Fruit fly (Drosophila melanogaster) whole organism, embryonic: ENCODE measurements around the gene CG14110.
A peak's percentile ranks its signal among the peaks of the same experiment; 100 is the strongest.

Experiments used
- Atf3 ChIP-seq: fragments of 200-800 bp; sonication (Bioruptor generic); optimal IDR thresholded peaks from 3 replicates; lab custom pipeline; 2016; ENCODE audit warnings: missing biosample characterization, missing genetic modification characterization
- BEAF-32 ChIP-seq: fragments of 200-800 bp; sonication (Bioruptor generic); optimal IDR thresholded peaks from 3 replicates; lab custom pipeline; 2017; ENCODE audit warnings: missing biosample characterization, missing genetic modification characterization, mild to moderate bottlenecking, moderate library complexity, missing genetic modification reagents
- Bgb ChIP-seq: fragments of 200-800 bp; sonication (Bioruptor generic); IDR thresholded peaks from 2 replicates; pipeline ENCODE4 v1.3.6; 2022; ENCODE audit warnings: missing biosample characterization, missing genetic modification characterization; ENCODE audit not compliant: partially characterized antibody
- CG10147 ChIP-seq: fragments of 200-800 bp; sonication (Bioruptor generic); optimal IDR thresholded peaks from 2 replicates; lab custom pipeline; 2019; ENCODE audit warnings: missing biosample characterization, mild to moderate bottlenecking, missing genetic modification characterization, moderate library complexity
- CG10543 ChIP-seq: fragments of 200-800 bp; sonication (Bioruptor generic); optimal IDR thresholded peaks from 3 replicates; lab custom pipeline; 2017; ENCODE audit warnings: missing biosample characterization, mild to moderate bottlenecking, missing genetic modification characterization, moderate library complexity
- CG11560 ChIP-seq: fragments of 200-800 bp; sonication (Bioruptor generic); IDR thresholded peaks from 3 replicates; pipeline ENCODE4 v1.3.6; 2022; ENCODE audit warnings: missing biosample characterization, missing genetic modification characterization
- CG13123 ChIP-seq: fragments of 200-800 bp; sonication (Bioruptor generic); optimal IDR thresholded peaks from 2 replicates; lab custom pipeline; 2016; ENCODE audit warnings: missing biosample characterization, missing genetic modification characterization
- CG13424 ChIP-seq: fragments of 200-800 bp; sonication (Bioruptor generic); optimal IDR thresholded peaks from 2 replicates; lab custom pipeline; 2019; ENCODE audit warnings: missing biosample characterization, mild to moderate bottlenecking, missing genetic modification characterization, moderate library complexity
- CG13624 ChIP-seq: fragments of 200-800 bp; sonication (Bioruptor generic); optimal IDR thresholded peaks from 2 replicates; lab custom pipeline; 2016; ENCODE audit warnings: missing biosample characterization, missing genetic modification characterization
- CG15514 ChIP-seq: fragments of 200-800 bp; sonication (Bioruptor generic); optimal IDR thresholded peaks from 3 replicates; lab custom pipeline; 2017; ENCODE audit warnings: missing biosample characterization, missing genetic modification characterization, mild to moderate bottlenecking, moderate library complexity, missing genetic modification reagents
- CG17568 ChIP-seq: fragments of 200-800 bp; sonication (Bioruptor generic); optimal IDR thresholded peaks from 2 replicates; lab custom pipeline; 2018; ENCODE audit warnings: missing biosample characterization, mild to moderate bottlenecking, missing genetic modification characterization, moderate library complexity
- CG2116 ChIP-seq: fragments of 200-800 bp; sonication (Bioruptor generic); optimal IDR thresholded peaks from 3 replicates; lab custom pipeline; 2018; ENCODE audit warnings: missing biosample characterization, mild to moderate bottlenecking, missing genetic modification characterization
- CG31441 ChIP-seq: fragments of 200-800 bp; sonication (Bioruptor generic); IDR thresholded peaks from 2 replicates; pipeline ENCODE4 v1.3.6; 2022; ENCODE audit warnings: missing biosample characterization, missing genetic modification characterization
- CG32772 ChIP-seq: fragments of 200-800 bp; sonication (Bioruptor generic); IDR thresholded peaks from 2 replicates; pipeline ENCODE4 v1.3.6; 2022; ENCODE audit warnings: missing biosample characterization, missing genetic modification characterization
- CG34224 ChIP-seq: fragments of 200-800 bp; sonication (Bioruptor generic); IDR thresholded peaks from 3 replicates; pipeline ENCODE4 v1.3.6; 2022; ENCODE audit warnings: missing biosample characterization, missing genetic modification characterization; ENCODE audit not compliant: partially characterized antibody
- CG4282 ChIP-seq: fragments of 200-800 bp; sonication (Bioruptor generic); optimal IDR thresholded peaks from 2 replicates; lab custom pipeline; 2016; ENCODE audit warnings: missing biosample characterization, missing genetic modification characterization
- CG4707 ChIP-seq: fragments of 200-800 bp; sonication (Bioruptor generic); optimal IDR thresholded peaks from 2 replicates; lab custom pipeline; 2018; ENCODE audit warnings: missing biosample characterization, mild to moderate bottlenecking, missing genetic modification characterization, moderate library complexity
- CG4730 ChIP-seq: fragments of 200-800 bp; sonication (Bioruptor generic); IDR thresholded peaks from 2 replicates; pipeline ENCODE4 v1.3.6; 2022; ENCODE audit warnings: missing biosample characterization, missing genetic modification characterization
- CG6689 ChIP-seq: fragments of 200-800 bp; sonication (Bioruptor generic); IDR thresholded peaks from 2 replicates; pipeline ENCODE4 v1.3.6; 2022; ENCODE audit warnings: missing biosample characterization, missing genetic modification characterization
- CG6791 ChIP-seq: fragments of 200-800 bp; sonication (Bioruptor generic); IDR thresholded peaks from 3 replicates; pipeline ENCODE4 v1.3.6; 2022; ENCODE audit warnings: missing biosample characterization, missing genetic modification characterization; ENCODE audit not compliant: partially characterized antibody
- CG7271 ChIP-seq: fragments of 200-800 bp; sonication (Bioruptor generic); optimal IDR thresholded peaks from 2 replicates; lab custom pipeline; 2018; ENCODE audit warnings: missing biosample characterization, mild to moderate bottlenecking, missing genetic modification characterization, moderate library complexity
- CG9215 ChIP-seq: fragments of 200-800 bp; sonication (Bioruptor generic); IDR thresholded peaks from 2 replicates; pipeline ENCODE4 v1.3.6; 2022; ENCODE audit warnings: missing biosample characterization, missing genetic modification characterization
- CG9437 ChIP-seq: fragments of 200-800 bp; sonication (Bioruptor generic); optimal IDR thresholded peaks from 2 replicates; lab custom pipeline; 2018; ENCODE audit warnings: missing biosample characterization, mild to moderate bottlenecking, missing genetic modification characterization
- Chrac-16 ChIP-seq: fragments of 200-800 bp; sonication (Bioruptor generic); optimal IDR thresholded peaks from 3 replicates; lab custom pipeline; 2016; ENCODE audit warnings: missing biosample characterization, missing genetic modification characterization
- Deaf1 ChIP-seq: fragments of 200-800 bp; optimal IDR thresholded peaks from 3 replicates; lab custom pipeline; 2019; ENCODE audit warnings: missing biosample characterization, mild to moderate bottlenecking, missing genetic modification characterization, moderate library complexity
- Dip2 ChIP-seq: fragments of 200-800 bp; sonication (Bioruptor generic); IDR thresholded peaks from 2 replicates; pipeline ENCODE4 v1.3.6; 2022; ENCODE audit warnings: missing biosample characterization, missing genetic modification characterization
- GATAe ChIP-seq: fragments of 200-800 bp; sonication (Bioruptor generic); conservative IDR thresholded peaks from 2 replicates; pipeline ENCODE4 v1.3.6; 2022; ENCODE audit warnings: missing biosample characterization, missing genetic modification characterization
- Ptx1 ChIP-seq: fragments of 200-800 bp; sonication (Bioruptor generic); IDR thresholded peaks from 2 replicates; pipeline ENCODE4 v1.3.6; 2022; ENCODE audit warnings: missing biosample characterization, missing genetic modification characterization
- Six4 ChIP-seq: fragments of 200-800 bp; sonication (Bioruptor generic); optimal IDR thresholded peaks from 2 replicates; lab custom pipeline; 2016; ENCODE audit warnings: missing biosample characterization, missing genetic modification characterization
- Sox100B ChIP-seq: fragments of 200-800 bp; sonication (Bioruptor generic); optimal IDR thresholded peaks from 3 replicates; lab custom pipeline; 2018; ENCODE audit warnings: missing biosample characterization, mild to moderate bottlenecking, missing genetic modification characterization
- cg ChIP-seq: fragments of 200-800 bp; sonication (Bioruptor generic); optimal IDR thresholded peaks from 3 replicates; lab custom pipeline; 2019; ENCODE audit warnings: missing biosample characterization, mild to moderate bottlenecking, missing genetic modification characterization, moderate library complexity
- dpn ChIP-seq, 2 experiments: fragments of 200-800 bp; sonication (Bioruptor generic); optimal IDR thresholded peaks; 3 replicates each; lab custom pipeline; 2016; ENCODE audit warnings: missing biosample characterization in 2 of 2, missing genetic modification characterization in 2 of 2
- gcm2 ChIP-seq: fragments of 200-800 bp; sonication (Bioruptor generic); optimal IDR thresholded peaks from 2 replicates; lab custom pipeline; 2016; ENCODE audit warnings: missing biosample characterization, missing genetic modification characterization
- jigr1 ChIP-seq: fragments of 200-800 bp; sonication (Bioruptor generic); IDR thresholded peaks from 3 replicates; pipeline ENCODE4 v1.3.6; 2022; ENCODE audit warnings: missing biosample characterization, missing genetic modification characterization
- kni ChIP-seq: fragments of 200-800 bp; sonication (Bioruptor generic); optimal IDR thresholded peaks from 3 replicates; lab custom pipeline; 2017; ENCODE audit warnings: mild to moderate bottlenecking, missing biosample characterization, missing genetic modification reagents, missing genetic modification characterization
- lmd ChIP-seq: fragments of 200-800 bp; sonication (Bioruptor generic); IDR thresholded peaks from 2 replicates; pipeline ENCODE4 v1.3.6; 2022; ENCODE audit warnings: missing biosample characterization, missing genetic modification characterization
- lola ChIP-seq, 3 experiments: fragments of >200 bp in 2 of 3; fragments of 200-800 bp in 1 of 3; sonication (Bioruptor generic) in 1 of 3; optimal IDR thresholded peaks; 2 replicates each; lab custom pipeline; 2017 to 2019; ENCODE audit warnings: missing biosample characterization in 3 of 3, missing genetic modification characterization in 3 of 3, mild to moderate bottlenecking in 1 of 3, moderate library complexity in 1 of 3
- pfk ChIP-seq: fragments of 200-800 bp; sonication (Bioruptor generic); optimal IDR thresholded peaks from 2 replicates; lab custom pipeline; 2018; ENCODE audit warnings: missing biosample characterization, mild to moderate bottlenecking, missing genetic modification characterization, moderate library complexity
- pzg ChIP-seq: fragments of 200-800 bp; sonication (Bioruptor generic); optimal IDR thresholded peaks from 3 replicates; lab custom pipeline; 2018; ENCODE audit warnings: missing biosample characterization, mild to moderate bottlenecking, missing genetic modification characterization, moderate library complexity
- rib ChIP-seq: fragments of 200-800 bp; sonication (Bioruptor generic); IDR thresholded peaks from 2 replicates; pipeline ENCODE4 v1.3.6; 2022; ENCODE audit warnings: missing biosample characterization, missing genetic modification characterization
- row ChIP-seq: fragments of 200-800 bp; sonication (Bioruptor generic); IDR thresholded peaks from 3 replicates; pipeline ENCODE4 v1.3.6; 2022; ENCODE audit warnings: missing biosample characterization, missing genetic modification characterization
- schlank ChIP-seq: fragments of 200-800 bp; sonication (Bioruptor generic); optimal IDR thresholded peaks from 2 replicates; lab custom pipeline; 2018; ENCODE audit warnings: missing biosample characterization, mild to moderate bottlenecking, missing genetic modification characterization
- shn ChIP-seq: fragments of 200-800 bp; sonication (Bioruptor generic); optimal IDR thresholded peaks from 3 replicates; lab custom pipeline; 2016; ENCODE audit warnings: missing biosample characterization, missing genetic modification characterization
- sna ChIP-seq: fragments of 200-800 bp; sonication (Bioruptor generic); IDR thresholded peaks from 2 replicates; pipeline ENCODE4 v1.3.6; 2022; ENCODE audit warnings: missing biosample characterization, missing genetic modification characterization; ENCODE audit not compliant: partially characterized antibody
- tgo ChIP-seq: fragments of 200-800 bp; sonication (Bioruptor generic); IDR thresholded peaks from 3 replicates; pipeline ENCODE4 v1.3.6; 2022; ENCODE audit warnings: missing biosample characterization, missing genetic modification characterization
- tll ChIP-seq, 2 experiments: fragments of 200-800 bp in 1 of 2; fragments of >200 bp in 1 of 2; sonication (Bioruptor generic) in 1 of 2; optimal IDR thresholded peaks; 2 replicates each; lab custom pipeline; 2017 to 2019; ENCODE audit warnings: missing biosample characterization in 2 of 2, missing genetic modification characterization in 2 of 2, mild to moderate bottlenecking in 1 of 2, moderate library complexity in 1 of 2
- vvl ChIP-seq: fragments of 200-800 bp; sonication (Bioruptor generic); IDR thresholded peaks from 2 replicates; pipeline ENCODE4 v1.3.6; 2022; ENCODE audit warnings: missing biosample characterization, missing genetic modification characterization
- wek ChIP-seq: fragments of 200-800 bp; sonication (Bioruptor generic); optimal IDR thresholded peaks from 3 replicates; lab custom pipeline; 2018; ENCODE audit warnings: missing biosample characterization, mild to moderate bottlenecking, missing genetic modification characterization, moderate library complexity
- wor ChIP-seq: fragments of 200-800 bp; sonication (Bioruptor generic); IDR thresholded peaks from 2 replicates; pipeline ENCODE4 v1.3.6; 2022; ENCODE audit warnings: missing biosample characterization, missing genetic modification characterization

CG14110 gene

DNA sequence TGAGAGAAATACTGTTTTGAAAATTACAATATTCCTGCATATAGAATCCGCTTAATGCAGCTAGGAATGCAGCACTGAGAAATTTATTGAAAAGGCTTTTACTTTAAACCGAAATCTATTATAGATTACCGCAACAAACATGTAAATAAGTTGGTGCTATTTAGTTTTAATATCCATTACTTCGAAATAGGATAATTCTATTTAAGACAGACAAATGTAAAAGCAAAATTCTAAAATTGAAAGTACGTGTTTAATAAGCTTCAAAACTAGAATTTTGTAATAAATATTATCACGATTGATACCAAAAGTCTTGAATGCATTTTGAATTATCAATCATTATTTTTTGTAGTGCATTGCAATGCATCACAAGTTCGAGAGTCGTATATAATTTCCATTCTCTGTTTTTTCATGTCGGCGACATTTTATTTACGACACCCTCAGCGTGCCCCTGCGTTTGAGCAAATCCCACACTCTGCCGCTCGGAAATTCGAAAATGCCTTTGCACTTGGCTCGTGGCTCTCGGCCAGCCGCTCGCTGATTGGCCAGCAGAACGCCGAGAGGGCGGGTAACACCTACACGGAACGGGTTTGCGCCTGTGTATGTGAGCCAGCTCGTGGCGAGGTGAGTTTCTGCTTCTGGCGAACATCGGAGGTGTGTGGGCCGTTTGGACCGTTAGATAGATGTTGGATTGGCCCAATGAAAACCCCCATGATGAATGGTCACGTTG, 18.7 kb downstream of the CG14110 start (continued):
- TF ChIP-seq wek (GFP tag; lab: Kevin White, UChicago) (no peak), Ptx1 (no peak), rib (peak; percentile 32; the same call in 1 of the 2 replicates), dpn (GFP tag; optimal IDR thresholded peaks at IDR 0.05; lab: Kevin White, UChicago) (no peak), pfk (GFP tag; lab: Kevin White, UChicago) (no peak), CG34224 (GFP tag; lab: Robert Waterston, UW) (no peak), CG6791 (no peak), kni (GFP tag; lab: Kevin White, UChicago) (no peak), pzg (GFP tag; lab: Kevin White, UChicago) (no peak), CG17568 (no peak), CG6689 (GFP tag; lab: Robert Waterston, UW) (peak; percentile 48), jigr1 (GFP tag; lab: Robert Waterston, UW) (no peak), CG4730 (no peak; the same call in 1 of the 2 replicates), CG31441 (GFP tag; lab: Robert Waterston, UW) (peak; percentile 60; the same call in 1 of the 2 replicates), CG32772 (GFP tag; lab: Robert Waterston, UW) (no peak), Six4 (GFP tag; lab: Kevin White, UChicago) (no peak), CG7271 (no peak), row (GFP tag; lab: Robert Waterston, UW) (no peak), CG9215 (no peak), Sox100B (GFP tag; lab: Kevin White, UChicago) (peak; percentile 49), CG4282 (GFP tag; lab: Kevin White, UChicago) (no peak), schlank (no peak), CG10147 (GFP tag; lab: Kevin White, UChicago) (no peak), CG13624 (GFP tag; lab: Kevin White, UChicago) (no peak), CG10543 (GFP tag; lab: Kevin White, UChicago) (no peak), wor (GFP tag; lab: Robert Waterston, UW) (no peak), lmd (GFP tag; lab: Robert Waterston, UW) (no peak; the same call in 1 of the 2 replicates), Deaf1 (tag; lab: Kevin White, UChicago) (peak; percentile 89), CG13424 (no peak), CG9437 (GFP tag; lab: Kevin White, UChicago) (peak; percentile 11), lola (GFP tag; optimal IDR thresholded peaks at IDR 0.05; lab: Kevin White, UChicago) (peak in 1 of 3 experiments; percentile 77), gcm2 (GFP tag; lab: Kevin White, UChicago) (no peak), CG2116 (no peak), shn (GFP tag; lab: Kevin White, UChicago) (no peak), tll (GFP tag; optimal IDR thresholded peaks at IDR 0.05; lab: Kevin White, UChicago) (no peak), Atf3 (GFP tag; lab: Kevin White, UChicago) (no peak), vvl (GFP tag; lab: Robert Waterston, UW) (0 out of 2 replicates have a peak, but pooled peaks have one; percentile 23), BEAF-32 (GFP tag; lab: Kevin White, UChicago) (no peak), sna (GFP tag; lab: Robert Waterston, UW) (no peak; the same call in 1 of the 2 replicates), CG4707 (no peak), cg (GFP tag; lab: Kevin White, UChicago) (peak; percentile 81), CG15514 (GFP tag; lab: Kevin White, UChicago) (no peak), tgo (no peak), CG13123 (GFP tag; lab: Kevin White, UChicago) (no peak), Dip2 (GFP tag; lab: Robert Waterston, UW) (no peak), Bgb (GFP tag; lab: Robert Waterston, UW) (no peak), GATAe (GFP tag; lab: Robert Waterston, UW) (no peak), Chrac-16 (no peak), CG11560 (tag; lab: Robert Waterston, UW) (no peak)
